Worm (Caenorhabditis elegans): ENCODE results near the gene F13D11.4.

Gene F13D11.4

DNA sequence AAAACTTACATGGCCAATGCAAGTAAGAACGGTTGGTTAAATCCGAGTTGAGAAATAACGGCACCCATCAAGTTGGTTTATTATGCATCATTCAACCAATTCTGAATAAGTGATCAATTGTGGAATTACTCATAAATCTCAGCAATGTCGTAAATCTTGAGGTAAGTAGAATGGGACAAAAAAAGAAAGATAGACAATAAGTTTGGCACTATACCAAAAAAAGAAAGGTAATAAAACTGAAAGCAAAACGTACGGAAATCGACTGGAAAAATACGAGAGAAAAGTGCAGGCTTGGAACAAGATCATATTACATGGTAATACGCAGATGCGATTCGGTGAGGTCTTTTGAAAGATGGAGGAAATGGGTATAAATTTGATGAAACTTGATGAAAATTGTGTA lies 35.9 kb downstream of the F13D11.4 start, which contains the start of gene F46G11.4:
TSS of gene F46G11.4 (minus strand) at position 101 of the 400 bp plus-strand sequence.
- no peak for TF ChIP-seq che-1 (tag; optimal IDR thresholded peaks at IDR 0.05)
- no peak for TF ChIP-seq npax-4 (tag; optimal IDR thresholded peaks at IDR 0.05)
- TF ChIP-seq ceh-2 (tag; optimal IDR thresholded peaks at IDR 0.05) = no peak
- no peak for TF ChIP-seq dmd-4 (tag; optimal IDR thresholded peaks at IDR 0.05; ENCODE audit: borderline replicate concordance)

DNA sequence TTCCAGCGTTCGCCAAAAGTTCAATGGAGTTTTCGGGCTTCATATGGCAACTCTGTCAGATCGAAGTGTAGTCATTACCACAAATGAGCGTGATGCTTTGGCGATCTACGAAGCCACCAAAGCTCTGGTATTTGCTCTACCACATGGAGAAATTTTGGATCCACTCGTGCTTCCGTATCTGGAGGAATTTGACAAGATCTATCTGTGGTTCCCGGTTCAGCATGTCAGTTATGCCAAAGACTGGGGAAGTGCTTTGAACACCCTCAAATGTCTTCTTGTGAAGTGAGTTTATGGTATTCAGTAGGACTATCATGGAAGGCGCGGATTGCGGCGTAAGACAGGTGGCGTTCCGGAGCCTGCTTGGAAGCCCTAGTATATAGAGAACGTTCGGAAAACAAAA lies 40.2 kb downstream of the F13D11.4 start:
- no peak for TF ChIP-seq ceh-31 (tag; optimal IDR thresholded peaks at IDR 0.05)
- no peak for TF ChIP-seq fkh-6 (tag; optimal IDR thresholded peaks at IDR 0.05)
- TF ChIP-seq K09A11.1 (tag; optimal IDR thresholded peaks at IDR 0.05; ENCODE audit: insufficient read depth) = no peak
- no peak for TF ChIP-seq ceh-22 (tag; optimal IDR thresholded peaks at IDR 0.05)
- TF ChIP-seq unc-55 (GFP tag; optimal IDR thresholded peaks at IDR 0.05) = no peak
- TF ChIP-seq unc-42 (tag; optimal IDR thresholded peaks at IDR 0.05) = no peak
- no peak for TF ChIP-seq gmeb-2 (tag; optimal IDR thresholded peaks at IDR 0.05)
- no peak for TF ChIP-seq pax-1 (tag; optimal IDR thresholded peaks at IDR 0.05)
- TF ChIP-seq ama-1 (optimal IDR thresholded peaks at IDR 0.05) = no peak
- no peak for TF ChIP-seq ahr-1 (tag; optimal IDR thresholded peaks at IDR 0.05)
- no peak for TF ChIP-seq ceh-2 (tag; optimal IDR thresholded peaks at IDR 0.05)
- TF ChIP-seq unc-86 (tag; optimal IDR thresholded peaks at IDR 0.05) = no peak
- TF ChIP-seq ceh-9 (tag; optimal IDR thresholded peaks at IDR 0.05) = no peak
- no peak for TF ChIP-seq ceh-18 (tag; optimal IDR thresholded peaks at IDR 0.05)
- TF ChIP-seq ceh-30 (tag; optimal IDR thresholded peaks at IDR 0.05) = no peak
- no peak for TF ChIP-seq ttx-3 (tag; optimal IDR thresholded peaks at IDR 0.05)

DNA sequence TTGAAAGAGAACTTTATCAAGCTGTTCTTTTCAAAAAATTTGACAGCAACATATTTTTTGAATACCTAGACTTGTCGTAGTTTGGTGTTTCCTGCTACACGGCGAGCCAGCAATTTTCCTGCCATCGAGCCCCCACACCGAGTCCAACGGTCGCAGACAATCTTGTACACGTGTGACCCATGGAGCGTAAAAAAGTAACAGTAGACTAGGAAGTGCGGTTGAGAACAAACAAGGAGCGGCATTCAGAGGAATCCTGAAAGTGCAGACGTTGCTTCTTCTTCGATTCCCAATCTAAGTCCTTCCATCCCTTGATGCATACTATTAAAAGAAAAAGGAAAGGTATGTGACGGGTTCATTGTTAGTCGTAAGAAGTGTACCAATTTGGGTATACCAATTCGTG lies 43.7 kb downstream of the F13D11.4 start, which contains the start of gene twnk-1:
TSS of gene twnk-1 (plus strand) at position 301 of the 400 bp plus-strand sequence.
- TF ChIP-seq hlh-6 (tag; optimal IDR thresholded peaks at IDR 0.05) (no peak), ceh-9 (tag; optimal IDR thresholded peaks at IDR 0.05) (no peak), fkh-6 (tag; optimal IDR thresholded peaks at IDR 0.05) (no peak), ceh-2 (tag; optimal IDR thresholded peaks at IDR 0.05) (no peak), C38D4.7 (GFP tag; optimal IDR thresholded peaks at IDR 0.05) (no peak), hlh-8 (tag; optimal IDR thresholded peaks at IDR 0.05) (no peak), sox-2 (GFP tag; IDR thresholded peaks at IDR 0.05) (no peak), pha-4 (tag; optimal IDR thresholded peaks at IDR 0.05) (no peak), ceh-14 (tag; optimal IDR thresholded peaks at IDR 0.05) (no peak), C08G9.2 (tag; optimal IDR thresholded peaks at IDR 0.05) (no peak), ceh-31 (tag; optimal IDR thresholded peaks at IDR 0.05) (no peak), unc-3 (GFP tag; conservative IDR thresholded peaks at IDR 0.05) (no peak), unc-3 (tag; optimal IDR thresholded peaks at IDR 0.05) (no peak), K02D7.2 (tag; optimal IDR thresholded peaks at IDR 0.05) (no peak), pha-2 (tag; optimal IDR thresholded peaks at IDR 0.05) (no peak), ttx-3 (tag; optimal IDR thresholded peaks at IDR 0.05) (no peak), gmeb-2 (tag; optimal IDR thresholded peaks at IDR 0.05) (no peak), hlh-15 (tag; optimal IDR thresholded peaks at IDR 0.05) (no peak), nfya-1 (tag; optimal IDR thresholded peaks at IDR 0.05) (no peak), pax-1 (tag; optimal IDR thresholded peaks at IDR 0.05) (no peak), tbx-7 (tag; optimal IDR thresholded peaks at IDR 0.05) (no peak)

DNA sequence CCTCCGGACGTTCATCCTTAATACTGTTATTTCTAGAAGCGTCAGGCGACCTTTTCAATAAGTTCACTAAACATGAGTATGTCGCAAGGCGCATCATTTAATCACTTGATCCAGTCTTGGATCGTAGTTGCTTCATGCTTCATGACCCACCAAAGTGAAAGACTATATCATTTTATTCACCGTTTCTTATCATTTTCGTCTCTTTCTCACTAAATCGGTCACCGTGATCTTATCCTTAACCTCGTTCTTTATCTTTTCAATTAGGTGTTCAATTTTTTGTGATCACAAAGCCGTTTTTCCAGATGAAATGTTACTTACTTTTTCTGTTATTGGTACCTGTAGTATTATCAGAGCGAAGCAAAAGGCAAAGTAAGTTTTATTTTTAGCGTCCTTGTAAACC lies 46.7 kb downstream of the F13D11.4 start, which contains the start of gene F46G11.2:
TSS of gene F46G11.2 (plus strand) at position 301 of the 400 bp plus-strand sequence.
- TF ChIP-seq gmeb-2 (tag; optimal IDR thresholded peaks at IDR 0.05) = no peak
- TF ChIP-seq pat-9 (tag; optimal IDR thresholded peaks at IDR 0.05) = no peak
- TF ChIP-seq ceh-2 (tag; optimal IDR thresholded peaks at IDR 0.05) = no peak
- no peak for TF ChIP-seq syd-9 (tag; optimal IDR thresholded peaks at IDR 0.05)
- TF ChIP-seq madf-2 (tag; optimal IDR thresholded peaks at IDR 0.05) = no peak
- TF ChIP-seq tbx-2 (tag; optimal IDR thresholded peaks at IDR 0.05) = no peak
- TF ChIP-seq nhr-11 (tag; optimal IDR thresholded peaks at IDR 0.05) = no peak
- no peak for TF ChIP-seq dve-1 (tag; optimal IDR thresholded peaks at IDR 0.05)
- no peak for TF ChIP-seq pqm-1 (tag; optimal IDR thresholded peaks at IDR 0.05)
- no peak for TF ChIP-seq ama-1 (optimal IDR thresholded peaks at IDR 0.05)
- TF ChIP-seq pax-1 (tag; optimal IDR thresholded peaks at IDR 0.05) = no peak

Data from whole organism, late embryonic.